Worm (Caenorhabditis elegans) whole organism, late embryonic: Measurements from ENCODE around the gene H41C03.1.
A peak's percentile ranks its signal among the peaks of the same experiment; 100 is the strongest.
"Not testable (repeated sequence)": the region's sequence is repeated elsewhere in the genome, so short reads cannot be mapped to it uniquely, and the experiment has no call there.

ENCODE experiments used
- C08G9.2 ChIP-seq: sonication (generic microtip); optimal IDR thresholded peaks from 2 replicates; lab custom pipeline; 2016; ENCODE audit warnings: mild to moderate bottlenecking, missing genetic modification characterization, moderate library complexity, missing compliant biosample characterization
- C38D4.7 ChIP-seq: fragments of 200-800 bp; sonication (Bioruptor generic); optimal IDR thresholded peaks from 2 replicates; lab custom pipeline; 2018; ENCODE audit warnings: mild to moderate bottlenecking, missing genetic modification characterization, moderate library complexity, missing compliant biosample characterization
- K09A11.1 ChIP-seq: sonication (generic microtip); optimal IDR thresholded peaks from 2 replicates; lab custom pipeline; 2017; ENCODE audit warnings: antibody characterized with exemption, mild to moderate bottlenecking, missing genetic modification characterization, missing compliant biosample characterization; ENCODE audit not compliant: insufficient read depth
- T23F11.4 ChIP-seq: fragments of 200-800 bp; sonication (Bioruptor generic); optimal IDR thresholded peaks from 2 replicates; lab custom pipeline; 2018; ENCODE audit warnings: mild to moderate bottlenecking, missing genetic modification characterization, missing compliant biosample characterization
- Y22D7AL.16 ChIP-seq: sonication (generic microtip); optimal IDR thresholded peaks from 2 replicates; lab custom pipeline; 2016; ENCODE audit warnings: missing genetic modification characterization, missing compliant biosample characterization
- ceh-14 ChIP-seq: sonication (generic microtip); optimal IDR thresholded peaks from 2 replicates; lab custom pipeline; 2016; ENCODE audit warnings: missing genotype, missing genetic modification characterization, missing compliant biosample characterization
- ceh-18 ChIP-seq: sonication (generic microtip); optimal IDR thresholded peaks from 2 replicates; lab custom pipeline; 2016; ENCODE audit warnings: missing genetic modification characterization, missing compliant biosample characterization
- ceh-19 ChIP-seq: fragments of 200-800 bp; sonication (Bioruptor generic); optimal IDR thresholded peaks from 2 replicates; lab custom pipeline; 2018; ENCODE audit warnings: mild to moderate bottlenecking, missing genetic modification characterization, missing compliant biosample characterization
- ceh-30 ChIP-seq: fragments of 150-350 bp; optimal IDR thresholded peaks from 2 replicates; lab custom pipeline; 2014; ENCODE audit warnings: missing biosample characterization, missing genetic modification characterization
- ceh-34 ChIP-seq: sonication (generic microtip); optimal IDR thresholded peaks from 2 replicates; lab custom pipeline; 2016; ENCODE audit warnings: mild to moderate bottlenecking, missing genetic modification characterization, missing compliant biosample characterization
- ceh-45 ChIP-seq: fragments of 200-800 bp; sonication (Bioruptor generic); IDR thresholded peaks from 2 replicates; pipeline ENCODE4 v1.3.6; 2022; ENCODE audit warnings: missing genetic modification reagents, missing genetic modification characterization, missing compliant biosample characterization
- ceh-9 ChIP-seq: sonication (generic microtip); optimal IDR thresholded peaks from 2 replicates; lab custom pipeline; 2016; ENCODE audit warnings: mild to moderate bottlenecking, missing genetic modification characterization, inconsistent platforms, missing compliant biosample characterization
- dve-1 ChIP-seq: sonication (generic microtip); optimal IDR thresholded peaks from 2 replicates; lab custom pipeline; 2017; ENCODE audit warnings: antibody characterized with exemption, mild to moderate bottlenecking, missing genetic modification characterization, missing compliant biosample characterization
- elt-4 ChIP-seq: sonication (generic microtip); optimal IDR thresholded peaks from 2 replicates; lab custom pipeline; 2016; ENCODE audit warnings: missing genetic modification characterization, missing compliant biosample characterization
- fkh-10 ChIP-seq: fragments of 150-350 bp; optimal IDR thresholded peaks from 2 replicates; lab custom pipeline; 2014; ENCODE audit warnings: missing biosample characterization, missing genetic modification reagents, missing genetic modification characterization
- fkh-6 ChIP-seq: sonication (generic microtip); optimal IDR thresholded peaks from 2 replicates; lab custom pipeline; 2016; ENCODE audit warnings: missing genetic modification characterization, missing compliant biosample characterization
- gmeb-2 ChIP-seq: sonication (generic microtip); optimal IDR thresholded peaks from 2 replicates; lab custom pipeline; 2016; ENCODE audit warnings: missing genetic modification characterization, inconsistent platforms, missing compliant biosample characterization
- hlh-13 ChIP-seq: fragments of 200-800 bp; sonication (Bioruptor generic); optimal IDR thresholded peaks from 2 replicates; lab custom pipeline; 2018; ENCODE audit warnings: mild to moderate bottlenecking, missing genetic modification characterization, missing compliant biosample characterization
- hlh-15 ChIP-seq: sonication (generic microtip); optimal IDR thresholded peaks from 2 replicates; lab custom pipeline; 2016; ENCODE audit warnings: missing genetic modification characterization, missing compliant biosample characterization
- hlh-30 ChIP-seq: sonication (generic microtip); optimal IDR thresholded peaks from 2 replicates; lab custom pipeline; 2017; ENCODE audit warnings: antibody characterized with exemption, missing genetic modification characterization, missing compliant biosample characterization; ENCODE audit not compliant: insufficient read depth
- hlh-6 ChIP-seq: sonication (generic microtip); optimal IDR thresholded peaks from 2 replicates; lab custom pipeline; 2016; ENCODE audit warnings: missing genotype, missing genetic modification characterization, missing compliant biosample characterization
- madf-2 ChIP-seq: sonication (generic microtip); optimal IDR thresholded peaks from 2 replicates; lab custom pipeline; 2017; ENCODE audit warnings: missing genetic modification characterization, missing compliant biosample characterization
- mec-3 ChIP-seq: sonication (generic microtip); optimal IDR thresholded peaks from 2 replicates; lab custom pipeline; 2016; ENCODE audit warnings: borderline replicate concordance, missing genetic modification characterization, missing compliant biosample characterization
- nhr-11 ChIP-seq: fragments of 150-350 bp; optimal IDR thresholded peaks from 2 replicates; lab custom pipeline; 2014; ENCODE audit warnings: missing biosample characterization, missing genetic modification characterization
- nhr-232 ChIP-seq: sonication (generic microtip); optimal IDR thresholded peaks from 2 replicates; lab custom pipeline; 2016; ENCODE audit warnings: missing genetic modification characterization, missing compliant biosample characterization
- npax-4 ChIP-seq: sonication (generic microtip); optimal IDR thresholded peaks from 2 replicates; lab custom pipeline; 2016; ENCODE audit warnings: missing genetic modification characterization, missing compliant biosample characterization
- odd-2 ChIP-seq: sonication (generic microtip); optimal IDR thresholded peaks from 2 replicates; lab custom pipeline; 2017; ENCODE audit warnings: antibody characterized with exemption, mild to moderate bottlenecking, missing genetic modification characterization, missing compliant biosample characterization
- pag-3 ChIP-seq: sonication (generic microtip); optimal IDR thresholded peaks from 2 replicates; lab custom pipeline; 2016; ENCODE audit warnings: missing compliant biosample characterization, missing genetic modification characterization, borderline replicate concordance
- pha-2 ChIP-seq: sonication (generic microtip); optimal IDR thresholded peaks from 2 replicates; lab custom pipeline; 2017; ENCODE audit warnings: mild to moderate bottlenecking, missing genetic modification characterization, missing compliant biosample characterization
- pqm-1 ChIP-seq: sonication (generic microtip); optimal IDR thresholded peaks from 2 replicates; lab custom pipeline; 2016; ENCODE audit warnings: missing genetic modification characterization, missing compliant biosample characterization
- pros-1 ChIP-seq: fragments of 150-350 bp; optimal IDR thresholded peaks from 2 replicates; lab custom pipeline; 2014; ENCODE audit warnings: missing biosample characterization, missing genetic modification reagents, missing genetic modification characterization
- ref-2 ChIP-seq: sonication (generic microtip); optimal IDR thresholded peaks from 2 replicates; lab custom pipeline; 2016; ENCODE audit warnings: missing genetic modification characterization, missing compliant biosample characterization
- sox-4 ChIP-seq: sonication (generic microtip); optimal IDR thresholded peaks from 2 replicates; lab custom pipeline; 2017; ENCODE audit warnings: mild to moderate bottlenecking, missing genetic modification characterization, inconsistent platforms, missing compliant biosample characterization
- syd-9 ChIP-seq: sonication (generic microtip); optimal IDR thresholded peaks from 2 replicates; lab custom pipeline; 2016; ENCODE audit warnings: mild to moderate bottlenecking, missing genetic modification characterization, moderate library complexity, missing compliant biosample characterization
- tbx-7 ChIP-seq: sonication (generic microtip); optimal IDR thresholded peaks from 2 replicates; lab custom pipeline; 2016; ENCODE audit warnings: missing genotype, missing genetic modification characterization, missing compliant biosample characterization
- unc-42 ChIP-seq: sonication (generic microtip); optimal IDR thresholded peaks from 2 replicates; lab custom pipeline; 2016; ENCODE audit warnings: missing genotype, missing genetic modification characterization, missing compliant biosample characterization
- unc-55 ChIP-seq: sonication (generic microtip); optimal IDR thresholded peaks from 2 replicates; lab custom pipeline; 2017; ENCODE audit warnings: missing biosample characterization, missing genetic modification reagents, missing genetic modification characterization
- ztf-16 ChIP-seq: sonication (generic microtip); optimal IDR thresholded peaks from 2 replicates; lab custom pipeline; 2017; ENCODE audit warnings: missing genetic modification characterization, missing compliant biosample characterization

Gene H41C03.1

DNA sequence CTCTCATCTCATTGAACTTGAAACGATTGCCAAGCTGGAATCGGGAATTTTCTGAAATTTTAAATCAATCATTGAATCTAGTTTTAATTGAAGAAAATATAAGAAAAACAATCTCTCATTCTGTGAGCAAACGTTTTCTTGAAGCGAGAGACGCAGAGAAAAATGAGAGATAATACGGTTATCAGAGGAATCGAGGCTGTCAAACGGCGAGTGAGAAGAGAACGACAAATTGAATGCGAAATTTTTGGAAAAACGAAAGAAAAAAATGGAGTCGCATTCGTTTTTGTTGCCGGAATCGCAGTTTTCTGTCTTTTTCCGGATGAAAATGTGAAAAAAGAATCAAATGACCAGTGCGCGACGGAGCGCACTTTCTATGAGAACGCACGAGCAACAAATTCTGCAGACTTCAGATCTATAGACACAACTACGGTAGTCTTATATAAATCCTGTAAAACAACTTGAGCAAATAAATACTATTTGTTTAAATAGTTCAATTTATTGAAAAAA, 19.4 kb downstream of the H41C03.1 start, which contains the start of gene tex-2 (continued):
- TF ChIP-seq sox-4 (tag; lab: Kevin White, UChicago), result no peak

DNA sequence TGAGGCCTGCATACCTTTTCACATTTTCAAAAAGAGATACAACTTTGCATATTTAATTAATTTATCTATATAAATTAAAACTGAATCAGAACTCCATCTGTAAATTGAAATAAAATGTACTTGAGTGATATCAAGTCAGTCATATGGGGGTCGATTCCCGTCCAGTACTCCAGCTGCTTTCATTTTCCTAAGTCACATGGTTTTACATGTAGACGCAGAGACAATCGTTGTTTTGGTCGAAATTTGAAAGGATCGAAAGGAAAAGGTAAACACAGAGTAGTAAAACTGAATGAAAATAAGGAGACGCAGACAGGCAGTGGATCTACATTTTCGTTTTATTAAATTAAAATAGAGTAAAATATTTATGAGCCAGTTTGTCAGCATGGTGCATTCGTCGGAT, 19.9 kb downstream of the H41C03.1 start:
- no peak for TF ChIP-seq unc-55 (GFP tag; lab: Kevin White, UChicago)
- TF ChIP-seq ceh-19 (GFP tag; lab: Kevin White, UChicago), result no peak
- TF ChIP-seq hlh-15, result no peak
- peak; percentile 77 for TF ChIP-seq hlh-30
- TF ChIP-seq, all 69 proteins: peak for 1

DNA sequence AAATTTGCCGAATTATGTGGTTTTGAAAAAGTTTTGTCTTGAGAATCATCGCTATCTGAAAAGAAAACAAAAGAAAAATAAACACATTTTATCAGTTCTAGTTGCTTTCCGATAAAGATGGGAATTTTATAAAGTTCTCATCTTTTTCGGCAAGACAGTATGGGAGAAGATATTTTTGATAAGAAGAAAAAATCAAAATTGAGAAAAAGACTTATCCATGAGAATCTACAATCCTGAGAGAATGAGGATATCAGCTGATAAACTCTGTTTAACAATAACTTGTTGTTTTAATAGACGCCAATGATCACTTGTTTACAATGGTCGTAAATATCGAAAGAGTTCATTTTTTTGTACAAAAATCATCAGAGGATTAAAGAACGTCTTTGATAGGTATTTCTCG, 21.8 kb downstream of the H41C03.1 start, which contains the start of gene F55C12.6:
F55C12.6 (minus strand) TSS at position 101 of the 400 bp plus-strand sequence.
- TF ChIP-seq unc-42 (tag; lab: Kevin White, UChicago) (no peak), ztf-16 (tag; lab: Kevin White, UChicago) (no peak), hlh-6 (tag; lab: Kevin White, UChicago) (no peak)

DNA sequence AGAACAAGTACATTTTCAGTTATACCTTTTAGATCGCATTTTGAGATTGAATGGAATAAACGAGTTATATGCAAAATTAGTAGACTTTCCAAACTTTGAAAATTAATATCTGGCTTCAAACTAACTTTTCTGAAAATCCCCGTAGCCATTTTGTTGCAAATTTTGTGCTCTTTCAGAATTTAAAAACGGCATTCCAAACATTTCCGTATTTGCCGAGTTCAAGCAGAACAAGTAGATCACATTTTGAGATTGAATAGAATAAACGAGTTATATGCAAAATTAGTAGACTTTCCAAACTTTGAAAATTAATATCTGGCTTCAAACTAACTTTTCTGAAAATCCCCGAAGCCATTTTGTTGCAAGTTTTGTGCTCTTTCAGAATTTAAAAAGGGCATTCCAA, 22.3 kb downstream of the H41C03.1 start, which contains the start of gene F55C12.2:
F55C12.2 (plus strand) TSS at position 301 of the 400 bp plus-strand sequence.
- TF ChIP-seq odd-2 (tag; lab: Kevin White, UChicago); ceh-9 (tag; lab: Kevin White, UChicago); ceh-34: not testable (repeated sequence)

DNA sequence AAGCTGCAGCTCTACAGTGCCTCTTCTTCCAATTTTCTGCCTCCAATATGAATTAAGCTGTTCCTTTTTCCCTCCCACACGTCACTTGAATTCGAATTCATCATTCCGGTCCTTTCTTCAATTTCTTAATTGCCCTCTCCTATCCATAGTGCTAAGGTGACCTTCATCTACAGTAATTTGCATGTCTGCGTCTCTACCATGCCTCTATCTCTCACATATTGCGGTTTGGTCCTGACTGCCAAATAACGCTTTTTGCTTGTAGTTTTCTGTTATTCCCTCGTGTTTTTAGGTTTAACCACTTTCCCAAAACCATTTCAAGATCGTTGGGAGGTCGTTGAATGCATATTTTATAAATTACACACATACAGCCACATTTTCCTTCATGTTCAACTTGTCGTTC, 26.5 kb downstream of the H41C03.1 start:
- TF ChIP-seq ceh-18 (no peak), elt-4 (tag; lab: Kevin White, UChicago) (no peak), ceh-45 (GFP tag; lab: Robert Waterston, UW) (no peak), ceh-14 (no peak), unc-42 (tag; lab: Kevin White, UChicago) (no peak), odd-2 (tag; lab: Kevin White, UChicago) (no peak), ceh-30 (tag; lab: Kevin White, UChicago) (no peak), pha-2 (tag; lab: Kevin White, UChicago) (no peak), pros-1 (tag; lab: Kevin White, UChicago) (no peak), Y22D7AL.16 (no peak), gmeb-2 (tag; lab: Kevin White, UChicago) (no peak), syd-9 (no peak), fkh-6 (tag; lab: Kevin White, UChicago) (no peak), T23F11.4 (no peak), C38D4.7 (no peak), tbx-7 (tag; lab: Kevin White, UChicago) (no peak), K09A11.1 (tag; lab: Kevin White, UChicago) (no peak)

DNA sequence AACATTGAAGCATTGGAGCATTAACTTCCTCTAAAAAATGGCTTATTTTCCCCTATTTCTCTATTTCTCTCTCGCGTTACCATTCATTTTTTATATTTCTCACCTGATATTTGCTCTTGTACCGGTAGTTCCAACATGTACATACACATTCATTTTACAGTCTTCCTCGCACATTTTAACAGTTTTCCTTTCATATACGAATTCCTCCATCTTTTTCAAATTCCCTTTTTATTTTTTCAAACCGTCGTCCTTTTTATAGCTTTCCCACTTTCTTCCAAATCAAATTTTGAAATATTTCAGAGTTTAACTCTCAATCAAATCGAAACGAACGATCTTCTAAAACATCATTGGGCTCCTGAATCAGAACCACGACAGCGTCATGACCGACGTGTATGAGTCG, 30.0 kb downstream of the H41C03.1 start, which contains the start of gene rfip-1:
rfip-1 (plus strand) TSS at position 301 of the 400 bp plus-strand sequence.
- no peak for TF ChIP-seq pqm-1 (tag; lab: Kevin White, UChicago)
- no peak for TF ChIP-seq hlh-15
- TF ChIP-seq nhr-11, result no peak
- TF ChIP-seq npax-4 (tag; lab: Kevin White, UChicago), result no peak
- TF ChIP-seq ztf-16 (tag; lab: Kevin White, UChicago), result no peak
- TF ChIP-seq nhr-232, result no peak
- no peak for TF ChIP-seq mec-3 (tag; lab: Kevin White, UChicago)
- no peak for TF ChIP-seq ref-2 (tag; lab: Kevin White, UChicago)
- no peak for TF ChIP-seq C08G9.2 (tag; lab: Kevin White, UChicago)
- no peak for TF ChIP-seq Y22D7AL.16
- TF ChIP-seq hlh-13 (GFP tag; lab: Kevin White, UChicago), result no peak
- no peak for TF ChIP-seq madf-2
- TF ChIP-seq fkh-10 (GFP tag; lab: Kevin White, UChicago), result no peak
- no peak for TF ChIP-seq dve-1 (tag; lab: Kevin White, UChicago)
- no peak for TF ChIP-seq tbx-7 (tag; lab: Kevin White, UChicago)
- no peak for TF ChIP-seq pag-3 (tag; lab: Kevin White, UChicago)
